Fruit fly (Drosophila melanogaster) Kc167 (cell line): ENCODE results near the gene Eig71Ec.

Source experiments
- Myc ChIP-seq: fragments of >200 bp; optimal IDR thresholded peaks from 2 replicates; lab custom pipeline; 2017; ENCODE audit warnings: missing external identifiers
- h ChIP-seq: fragments of >200 bp; optimal IDR thresholded peaks from 3 replicates; lab custom pipeline; 2018; ENCODE audit warnings: missing external identifiers
- ttk ChIP-seq: sonication (Bioruptor generic); optimal IDR thresholded peaks from 2 replicates; lab custom pipeline; 2017; ENCODE audit warnings: missing external identifiers

dm6 chr3L:15689518-15689917, 37.5 kb upstream of the Eig71Ec start:
- TF ChIP-seq Myc (lab: Kevin White, UChicago) = no peak
- TF ChIP-seq h = no peak
- no peak for TF ChIP-seq ttk (lab: Kevin White, UChicago)
